Fruit fly (Drosophila melanogaster) S2 (cell line): ENCODE data around the gene CG17544.

ENCODE experiments used
- CG8478 ChIP-seq: fragments of >200 bp; optimal IDR thresholded peaks from 2 replicates; lab custom pipeline; 2018
- CTCF ChIP-seq, 2 experiments: fragments of >200 bp; optimal IDR thresholded peaks; 2 replicates each; lab custom pipeline; 2018

- TF ChIP-seq CG8478 (lab: Kevin White, UChicago) = no peak
- TF ChIP-seq CTCF (optimal IDR thresholded peaks at IDR 0.05; lab: Kevin White, UChicago) = peak in 1 of 2 experiments; percentile 2
Observed at dm6 chr2L:19425105-19425504, 26.8 kb upstream of the CG17544 start.
